Fruit fly (Drosophila melanogaster) whole organism, embryonic: ENCODE data around the gene yellow-e3.

ENCODE experiments used
- Adf1 ChIP-seq: fragments of 200-800 bp; sonication (Bioruptor generic); IDR thresholded peaks from 2 replicates; pipeline ENCODE4 v1.3.6; 2022; ENCODE audit warnings: missing biosample characterization, missing genetic modification characterization
- Asciz ChIP-seq: fragments of 200-800 bp; sonication (Bioruptor generic); optimal IDR thresholded peaks from 2 replicates; lab custom pipeline; 2017; ENCODE audit warnings: missing biosample characterization, mild to moderate bottlenecking, missing genetic modification characterization, missing genetic modification reagents
- B-H2 ChIP-seq: fragments of 200-800 bp; sonication (Bioruptor generic); optimal IDR thresholded peaks from 2 replicates; lab custom pipeline; 2018; ENCODE audit warnings: missing biosample characterization, mild to moderate bottlenecking, missing genetic modification characterization
- CG1024 ChIP-seq: fragments of 200-800 bp; sonication (Bioruptor generic); IDR thresholded peaks from 2 replicates; pipeline ENCODE4 v1.3.6; 2022; ENCODE audit warnings: missing biosample characterization, missing genetic modification characterization
- CG10267 ChIP-seq: fragments of 200-800 bp; sonication (Bioruptor generic); optimal IDR thresholded peaks from 2 replicates; lab custom pipeline; 2018; ENCODE audit warnings: missing biosample characterization, mild to moderate bottlenecking, missing genetic modification characterization, moderate library complexity
- CG10274 ChIP-seq: fragments of 200-800 bp; sonication (Bioruptor generic); optimal IDR thresholded peaks from 3 replicates; lab custom pipeline; 2017; ENCODE audit warnings: missing biosample characterization, mild to moderate bottlenecking, missing genetic modification characterization
- CG11456 ChIP-seq: fragments of 200-800 bp; sonication (Bioruptor generic); IDR thresholded peaks from 3 replicates; pipeline ENCODE4 v1.3.6; 2022; ENCODE audit warnings: missing biosample characterization, missing genetic modification characterization
- CG11504 ChIP-seq: fragments of 200-800 bp; sonication (Bioruptor generic); optimal IDR thresholded peaks from 3 replicates; lab custom pipeline; 2019; ENCODE audit warnings: missing biosample characterization, mild to moderate bottlenecking, missing genetic modification characterization, moderate library complexity
- CG12236 ChIP-seq: fragments of 200-800 bp; sonication (Bioruptor generic); optimal IDR thresholded peaks from 2 replicates; lab custom pipeline; 2016; ENCODE audit warnings: missing biosample characterization, missing genetic modification characterization
- CG12659 ChIP-seq: fragments of 200-800 bp; sonication (Bioruptor generic); optimal IDR thresholded peaks from 3 replicates; lab custom pipeline; 2017; ENCODE audit warnings: mild to moderate bottlenecking, missing biosample characterization, missing genetic modification reagents, missing genetic modification characterization
- CG12769 ChIP-seq: fragments of 200-800 bp; sonication (Bioruptor generic); optimal IDR thresholded peaks from 2 replicates; lab custom pipeline; 2019; ENCODE audit warnings: missing biosample characterization, mild to moderate bottlenecking, missing genetic modification characterization, moderate library complexity
- CG13624 ChIP-seq: fragments of 200-800 bp; sonication (Bioruptor generic); optimal IDR thresholded peaks from 2 replicates; lab custom pipeline; 2016; ENCODE audit warnings: missing biosample characterization, missing genetic modification characterization
- CG14860 ChIP-seq: fragments of 200-800 bp; sonication (Bioruptor generic); IDR thresholded peaks from 3 replicates; pipeline ENCODE4 v1.3.6; 2022; ENCODE audit warnings: missing biosample characterization, missing genetic modification characterization; ENCODE audit not compliant: partially characterized antibody
- CG1529 ChIP-seq: fragments of 200-800 bp; sonication (Bioruptor generic); optimal IDR thresholded peaks from 3 replicates; lab custom pipeline; 2018; ENCODE audit warnings: missing biosample characterization, missing genetic modification characterization
- CG1647 ChIP-seq: fragments of 200-800 bp; sonication (Bioruptor generic); optimal IDR thresholded peaks from 3 replicates; lab custom pipeline; 2016; ENCODE audit warnings: missing biosample characterization, missing genetic modification characterization
- CG4328 ChIP-seq: fragments of 200-800 bp; sonication (Bioruptor generic); optimal IDR thresholded peaks from 3 replicates; lab custom pipeline; 2017; ENCODE audit warnings: missing biosample characterization, missing genetic modification reagents, missing genetic modification characterization
- CG4360 ChIP-seq: fragments of 200-800 bp; sonication (Bioruptor generic); IDR thresholded peaks from 2 replicates; pipeline ENCODE4 v1.3.6; 2022; ENCODE audit warnings: missing biosample characterization, missing genetic modification characterization
- CG6683 ChIP-seq: fragments of 200-800 bp; sonication (Bioruptor generic); optimal IDR thresholded peaks from 2 replicates; lab custom pipeline; 2017; ENCODE audit warnings: missing biosample characterization, mild to moderate bottlenecking, missing genetic modification characterization, missing genetic modification reagents
- CG6765 ChIP-seq: fragments of 200-800 bp; sonication (Bioruptor generic); optimal IDR thresholded peaks from 3 replicates; lab custom pipeline; 2017; ENCODE audit warnings: missing biosample characterization, mild to moderate bottlenecking, missing genetic modification characterization
- CG8924 ChIP-seq: fragments of 200-800 bp; optimal IDR thresholded peaks from 3 replicates; lab custom pipeline; 2019; ENCODE audit warnings: missing biosample characterization, mild to moderate bottlenecking, missing genetic modification characterization, moderate library complexity
- Chrac-16 ChIP-seq: fragments of 200-800 bp; sonication (Bioruptor generic); optimal IDR thresholded peaks from 3 replicates; lab custom pipeline; 2016; ENCODE audit warnings: missing biosample characterization, missing genetic modification characterization
- D19B ChIP-seq: fragments of 200-800 bp; sonication (Bioruptor generic); optimal IDR thresholded peaks from 2 replicates; lab custom pipeline; 2017; ENCODE audit warnings: missing biosample characterization, mild to moderate bottlenecking, missing genetic modification characterization
- Deaf1 ChIP-seq: fragments of 200-800 bp; optimal IDR thresholded peaks from 3 replicates; lab custom pipeline; 2019; ENCODE audit warnings: missing biosample characterization, mild to moderate bottlenecking, missing genetic modification characterization, moderate library complexity
- HLH4C ChIP-seq: fragments of 200-800 bp; sonication (Bioruptor generic); IDR thresholded peaks from 3 replicates; pipeline ENCODE4 v1.3.6; 2022; ENCODE audit warnings: missing biosample characterization, missing genetic modification characterization; ENCODE audit not compliant: partially characterized antibody
- HLHmδ ChIP-seq: fragments of 200-800 bp; sonication (Bioruptor generic); optimal IDR thresholded peaks from 2 replicates; lab custom pipeline; 2018; ENCODE audit warnings: missing biosample characterization, mild to moderate bottlenecking, missing genetic modification characterization, moderate library complexity
- Hey ChIP-seq: fragments of 200-800 bp; sonication (Bioruptor generic); optimal IDR thresholded peaks from 3 replicates; lab custom pipeline; 2018; ENCODE audit warnings: missing biosample characterization, mild to moderate bottlenecking, missing genetic modification characterization
- Hr78 ChIP-seq, 2 experiments: fragments of 200-800 bp in 1 of 2; fragments of >200 bp in 1 of 2; sonication (Bioruptor generic) in 1 of 2; optimal IDR thresholded peaks; 2 replicates each; lab custom pipeline; 2017 to 2019; ENCODE audit warnings: missing biosample characterization in 2 of 2, missing genetic modification characterization in 2 of 2, mild to moderate bottlenecking in 1 of 2, moderate library complexity in 1 of 2
- Lpt ChIP-seq: fragments of >200 bp; optimal IDR thresholded peaks from 2 replicates; lab custom pipeline; 2018; ENCODE audit warnings: missing biosample characterization, missing genetic modification characterization
- Nf-YB ChIP-seq: fragments of 200-800 bp; sonication (Bioruptor generic); optimal IDR thresholded peaks from 3 replicates; lab custom pipeline; 2019; ENCODE audit warnings: missing biosample characterization, mild to moderate bottlenecking, missing genetic modification characterization, moderate library complexity
- Ptx1 ChIP-seq: fragments of 200-800 bp; sonication (Bioruptor generic); IDR thresholded peaks from 2 replicates; pipeline ENCODE4 v1.3.6; 2022; ENCODE audit warnings: missing biosample characterization, missing genetic modification characterization
- Spps ChIP-seq: fragments of 200-800 bp; sonication (Bioruptor generic); optimal IDR thresholded peaks from 2 replicates; lab custom pipeline; 2018; ENCODE audit warnings: missing biosample characterization, mild to moderate bottlenecking, missing genetic modification characterization
- Sry-δ ChIP-seq: fragments of 200-800 bp; sonication (Bioruptor generic); optimal IDR thresholded peaks from 2 replicates; lab custom pipeline; 2016; ENCODE audit warnings: missing biosample characterization, missing genetic modification characterization
- ap ChIP-seq: fragments of 200-800 bp; sonication (Bioruptor generic); IDR thresholded peaks from 2 replicates; pipeline ENCODE4 v1.3.6; 2022; ENCODE audit warnings: missing biosample characterization, missing genetic modification characterization
- dati ChIP-seq: fragments of 200-800 bp; sonication (Bioruptor generic); IDR thresholded peaks from 2 replicates; pipeline ENCODE4 v1.3.6; 2022; ENCODE audit warnings: missing biosample characterization, missing genetic modification characterization
- dmrt99B ChIP-seq: fragments of 200-800 bp; sonication (Bioruptor generic); optimal IDR thresholded peaks from 2 replicates; lab custom pipeline; 2018; ENCODE audit warnings: missing biosample characterization, mild to moderate bottlenecking, missing genetic modification characterization, moderate library complexity
- fd64A ChIP-seq: fragments of 200-800 bp; sonication (Bioruptor generic); optimal IDR thresholded peaks from 3 replicates; lab custom pipeline; 2018; ENCODE audit warnings: missing biosample characterization, mild to moderate bottlenecking, missing genetic modification characterization
- fru ChIP-seq: fragments of >200 bp; optimal IDR thresholded peaks from 2 replicates; lab custom pipeline; 2017
- gem ChIP-seq: fragments of 200-800 bp; sonication (Bioruptor generic); optimal IDR thresholded peaks from 2 replicates; lab custom pipeline; 2019; ENCODE audit warnings: missing biosample characterization, mild to moderate bottlenecking, missing genetic modification characterization, moderate library complexity
- ken ChIP-seq: fragments of 200-800 bp; sonication (Bioruptor generic); IDR thresholded peaks from 3 replicates; pipeline ENCODE4 v1.3.6; 2022; ENCODE audit warnings: missing biosample characterization, missing genetic modification characterization
- knrl ChIP-seq: fragments of 200-800 bp; sonication (Bioruptor generic); IDR thresholded peaks from 3 replicates; pipeline ENCODE4 v1.3.6; 2022; ENCODE audit warnings: missing biosample characterization, missing genetic modification characterization; ENCODE audit not compliant: partially characterized antibody
- lab ChIP-seq: fragments of 200-800 bp; sonication (Bioruptor generic); optimal IDR thresholded peaks from 3 replicates; lab custom pipeline; 2017; ENCODE audit warnings: missing biosample characterization, missing genetic modification characterization, mild to moderate bottlenecking, moderate library complexity, missing genetic modification reagents
- mld ChIP-seq: fragments of 200-800 bp; sonication (Bioruptor generic); IDR thresholded peaks from 3 replicates; pipeline ENCODE4 v1.3.6; 2022; ENCODE audit warnings: missing biosample characterization, missing genetic modification characterization; ENCODE audit not compliant: partially characterized antibody
- nom ChIP-seq: fragments of 200-800 bp; sonication (Bioruptor generic); optimal IDR thresholded peaks from 2 replicates; lab custom pipeline; 2017; ENCODE audit warnings: missing biosample characterization, missing genetic modification characterization, mild to moderate bottlenecking, moderate library complexity, missing genetic modification reagents
- peb ChIP-seq: fragments of 200-800 bp; sonication (Bioruptor generic); IDR thresholded peaks from 2 replicates; pipeline ENCODE4 v1.3.6; 2022; ENCODE audit warnings: missing biosample characterization, missing genetic modification characterization
- sim ChIP-seq: fragments of 200-800 bp; sonication (Bioruptor generic); IDR thresholded peaks from 2 replicates; pipeline ENCODE4 v1.3.6; 2022; ENCODE audit warnings: missing biosample characterization, missing genetic modification characterization
- so ChIP-seq: fragments of 200-800 bp; sonication (Bioruptor generic); IDR thresholded peaks from 3 replicates; pipeline ENCODE4 v1.3.6; 2022; ENCODE audit warnings: missing biosample characterization, missing genetic modification characterization
- sob ChIP-seq: fragments of 200-800 bp; sonication (Bioruptor generic); IDR thresholded peaks from 2 replicates; pipeline ENCODE4 v1.3.6; 2022; ENCODE audit warnings: missing biosample characterization, missing genetic modification characterization
- tio ChIP-seq: fragments of 200-800 bp; sonication (Bioruptor generic); optimal IDR thresholded peaks from 2 replicates; lab custom pipeline; 2017; ENCODE audit warnings: missing biosample characterization, missing genetic modification characterization, inconsistent platforms
- tna ChIP-seq: fragments of 200-800 bp; sonication (Bioruptor generic); IDR thresholded peaks from 2 replicates; pipeline ENCODE4 v1.3.6; 2022; ENCODE audit warnings: missing biosample characterization, missing genetic modification characterization; ENCODE audit not compliant: partially characterized antibody
- unc-4 ChIP-seq: fragments of 200-800 bp; sonication (Bioruptor generic); IDR thresholded peaks from 2 replicates; pipeline ENCODE4 v1.3.6; 2022; ENCODE audit warnings: missing biosample characterization, missing genetic modification characterization; ENCODE audit not compliant: partially characterized antibody
- vnd ChIP-seq: fragments of 200-800 bp; sonication (Bioruptor generic); IDR thresholded peaks from 3 replicates; pipeline ENCODE4 v1.3.6; 2022; ENCODE audit warnings: missing biosample characterization, missing genetic modification characterization; ENCODE audit not compliant: partially characterized antibody

yellow-e3 gene

dm6 chr3R:13446489-13446888 is 41.8 kb upstream of the yellow-e3 start (continued):
- TF ChIP-seq CG4328 (GFP tag; lab: Kevin White, UChicago) (no peak), gem (tag; lab: Kevin White, UChicago) (peak; percentile 81), CG6683 (GFP tag; lab: Kevin White, UChicago) (no peak), mld (no peak), B-H2 (GFP tag; lab: Kevin White, UChicago) (no peak), Adf1 (GFP tag; lab: Robert Waterston, UW) (no peak), Deaf1 (tag; lab: Kevin White, UChicago) (peak; percentile 35), knrl (GFP tag; lab: Robert Waterston, UW) (no peak), fru (lab: Kevin White, UChicago) (no peak), Lpt (GFP tag; lab: Kevin White, UChicago) (no peak), sim (GFP tag; lab: Robert Waterston, UW) (no peak), Sry-δ (no peak), HLH4C (no peak), Hey (tag; lab: Kevin White, UChicago) (no peak), CG11456 (GFP tag; lab: Robert Waterston, UW) (no peak), CG12236 (GFP tag; lab: Kevin White, UChicago) (no peak), peb (no peak), CG11504 (tag; lab: Kevin White, UChicago) (peak; percentile 64), dmrt99B (tag; lab: Kevin White, UChicago) (peak; percentile 63), Chrac-16 (peak; percentile 5), CG1647 (no peak), CG10274 (no peak), Hr78 (GFP tag; optimal IDR thresholded peaks at IDR 0.05; lab: Kevin White, UChicago) (no peak), dati (GFP tag; lab: Robert Waterston, UW) (no peak), sob (GFP tag; lab: Robert Waterston, UW) (no peak), ap (GFP tag; lab: Robert Waterston, UW) (no peak), nom (GFP tag; lab: Kevin White, UChicago) (no peak), unc-4 (GFP tag; lab: Robert Waterston, UW) (no peak), CG13624 (GFP tag; lab: Kevin White, UChicago) (no peak), Ptx1 (peak; percentile 34), so (GFP tag; lab: Robert Waterston, UW) (no peak), HLHmδ (no peak), CG1529 (GFP tag; lab: Kevin White, UChicago) (no peak), ken (GFP tag; lab: Robert Waterston, UW) (no peak), Asciz (GFP tag; lab: Kevin White, UChicago) (peak; percentile 8), CG1024 (GFP tag; lab: Robert Waterston, UW) (no peak), vnd (no peak), CG4360 (GFP tag; lab: Robert Waterston, UW) (no peak), tio (GFP tag; lab: Kevin White, UChicago) (peak; percentile 43), CG6765 (no peak), D19B (GFP tag; lab: Kevin White, UChicago) (peak; percentile 2), fd64A (no peak), CG12659 (GFP tag; lab: Kevin White, UChicago) (peak; percentile 42), Spps (tag; lab: Kevin White, UChicago) (peak; percentile 6), lab (peak; percentile 20), tna (GFP tag; lab: Robert Waterston, UW) (no peak), CG14860 (GFP tag; lab: Robert Waterston, UW) (no peak), Nf-YB (GFP tag; lab: Kevin White, UChicago) (peak; percentile 43), CG8924 (tag; lab: Kevin White, UChicago) (peak; percentile 59), CG10267 (peak; percentile 41), CG12769 (tag; lab: Kevin White, UChicago) (no peak)
